Fruit fly (Drosophila melanogaster): ENCODE measurements around the gene svr.

Gene svr

DNA sequence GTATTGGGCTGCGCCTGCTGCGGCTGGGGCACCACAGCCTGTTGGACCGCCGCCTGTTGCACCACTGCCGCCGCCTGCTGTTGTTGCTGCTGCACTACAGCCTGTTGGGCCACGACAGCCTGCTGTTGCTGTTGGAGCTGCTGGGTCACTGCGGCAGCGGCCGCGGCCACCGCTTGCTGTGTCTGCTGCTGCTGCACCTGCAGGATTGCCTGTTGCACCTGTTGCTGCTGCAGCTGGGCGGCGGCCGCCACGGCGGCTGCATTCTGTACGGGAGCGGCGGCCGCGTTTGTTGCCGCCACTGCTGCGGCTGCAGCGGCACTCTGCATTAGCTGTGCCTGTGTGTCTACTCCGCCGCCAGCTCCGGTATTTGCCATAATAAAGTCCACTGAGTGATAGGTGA lies 22.6 kb downstream of the svr start:
- TF ChIP-seq CG12768 (GFP tag; optimal IDR thresholded peaks at IDR 0.05) (no peak), cnc (optimal IDR thresholded peaks at IDR 0.05) (no peak), CG33017 (tag; optimal IDR thresholded peaks at IDR 0.05) (no peak), Hr96 (GFP tag; optimal IDR thresholded peaks at IDR 0.05) (no peak), kay (GFP tag; ENCODE audit: borderline replicate concordance) (no peak), toe (GFP tag; optimal IDR thresholded peaks at IDR 0.05) (no peak), CG14711 (tag; optimal IDR thresholded peaks at IDR 0.05) (no peak), CG11617 (GFP tag; optimal IDR thresholded peaks at IDR 0.05) (no peak), ovo (GFP tag; optimal IDR thresholded peaks at IDR 0.05) (no peak), tj (GFP tag; optimal IDR thresholded peaks at IDR 0.05) (no peak), Crg-1 (GFP tag; optimal IDR thresholded peaks at IDR 0.05) (no peak), Mnt (GFP tag; optimal IDR thresholded peaks at IDR 0.05) (no peak)

DNA sequence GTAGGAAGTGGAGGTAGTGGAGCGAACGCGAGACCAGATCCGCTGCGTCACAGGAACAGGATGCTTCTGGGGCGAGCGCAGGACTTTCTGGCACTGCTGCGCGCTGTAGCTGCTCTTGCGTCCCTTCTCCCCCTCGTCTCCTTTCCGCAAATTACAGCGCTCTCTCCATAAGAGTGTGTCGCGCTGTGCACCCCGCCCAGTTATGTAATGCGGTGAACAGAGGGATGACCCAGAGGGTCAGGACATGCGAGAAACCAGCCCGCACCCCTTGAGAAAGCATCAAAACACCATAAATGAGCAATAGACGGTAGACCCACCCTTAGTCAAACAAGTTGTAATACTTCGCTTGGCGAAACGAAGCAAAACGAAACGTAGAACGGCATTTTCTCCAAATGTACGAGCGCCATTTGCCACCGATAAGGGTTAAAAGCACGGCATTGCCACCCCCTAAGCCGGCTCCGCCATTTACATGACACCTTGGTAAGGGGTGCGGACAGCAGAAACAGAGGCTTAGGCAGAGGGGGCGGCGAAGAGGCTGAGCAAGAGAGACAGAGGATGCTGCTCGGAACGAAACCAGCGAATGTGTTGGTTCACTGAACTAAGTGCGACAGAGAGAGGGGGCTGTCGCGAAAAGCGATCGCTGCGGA lies 24.1 kb downstream of the svr start:
- TF ChIP-seq CG5204 (GFP tag; optimal IDR thresholded peaks at IDR 0.05) (no peak), tj (GFP tag; optimal IDR thresholded peaks at IDR 0.05) (no peak), bab1 (GFP tag; optimal IDR thresholded peaks at IDR 0.05) (no peak), CG7045 (GFP tag; optimal IDR thresholded peaks at IDR 0.05) (no peak)

DNA sequence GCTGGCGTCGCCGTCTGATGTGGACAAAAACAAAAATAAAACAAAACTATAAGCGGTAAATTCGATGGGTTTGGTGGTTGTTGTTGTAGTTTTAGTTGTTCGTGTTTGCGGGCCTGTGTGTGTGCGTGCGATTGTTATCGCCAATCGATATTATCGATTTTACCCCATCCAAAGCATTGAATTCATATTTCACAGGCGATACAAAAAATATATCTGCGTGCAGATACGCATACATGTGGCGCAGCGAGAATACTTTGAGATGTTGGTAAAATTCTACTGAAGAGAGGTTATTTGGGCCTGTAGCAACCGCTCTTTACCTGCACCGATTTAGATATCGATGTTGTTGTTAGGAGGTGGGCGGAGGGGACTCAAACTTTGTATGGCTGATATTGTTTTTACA lies 25.4 kb downstream of the svr start:
- TF ChIP-seq Hr96 (GFP tag; optimal IDR thresholded peaks at IDR 0.05) (no peak), kay (GFP tag; ENCODE audit: borderline replicate concordance) (no peak), CG14711 (tag; optimal IDR thresholded peaks at IDR 0.05) (no peak), Crg-1 (GFP tag; optimal IDR thresholded peaks at IDR 0.05) (no peak), Mnt (GFP tag; optimal IDR thresholded peaks at IDR 0.05) (no peak), CG12768 (GFP tag; optimal IDR thresholded peaks at IDR 0.05) (no peak), CG33017 (tag; optimal IDR thresholded peaks at IDR 0.05) (no peak), Clk (GFP tag; optimal IDR thresholded peaks at IDR 0.05) (no peak), CG1620 (GFP tag; optimal IDR thresholded peaks at IDR 0.05) (no peak), ovo (GFP tag; optimal IDR thresholded peaks at IDR 0.05) (no peak), cnc (optimal IDR thresholded peaks at IDR 0.05) (no peak), toe (GFP tag; optimal IDR thresholded peaks at IDR 0.05) (no peak), bab1 (GFP tag; optimal IDR thresholded peaks at IDR 0.05) (no peak), CG11617 (GFP tag; optimal IDR thresholded peaks at IDR 0.05) (no peak)

DNA sequence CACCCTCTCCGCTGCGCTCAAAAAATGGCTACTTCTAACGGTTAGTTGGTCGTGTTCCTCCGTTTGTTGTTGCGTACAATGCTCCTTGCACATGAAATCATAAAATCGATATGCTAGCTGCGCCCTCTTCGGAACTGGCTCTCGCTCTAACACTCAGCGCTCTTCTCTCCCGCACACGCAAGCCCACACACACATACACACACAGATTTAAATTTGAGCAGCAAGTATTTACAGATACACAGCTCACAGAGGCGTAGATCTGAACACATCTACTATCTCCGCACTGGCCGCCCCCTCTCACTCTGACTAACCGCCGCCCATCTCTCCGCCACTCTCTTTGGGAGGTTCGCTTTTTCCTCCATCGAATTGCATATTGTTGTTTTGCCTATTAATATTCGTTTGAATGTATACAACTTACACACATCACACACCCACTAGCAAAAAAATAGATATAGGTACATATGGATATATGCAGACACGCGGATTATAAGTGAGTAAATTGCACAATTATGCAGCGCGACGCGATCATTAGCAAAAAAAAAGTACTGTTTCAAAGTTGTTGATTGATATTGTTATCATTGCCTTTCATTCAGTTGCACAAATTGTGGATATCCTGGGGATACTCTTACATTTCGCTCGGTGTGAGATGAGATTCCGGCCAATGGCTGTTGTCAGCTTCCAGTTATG lies 26.3 kb downstream of the svr start:
- TF ChIP-seq cic (GFP tag; optimal IDR thresholded peaks at IDR 0.05) (peak; percentile 76), pad (GFP tag; optimal IDR thresholded peaks at IDR 0.05) (peak; percentile 78), CG7045 (GFP tag; optimal IDR thresholded peaks at IDR 0.05) (peak; percentile 79), CG1620 (GFP tag; optimal IDR thresholded peaks at IDR 0.05) (peak; percentile 93), toe (GFP tag; optimal IDR thresholded peaks at IDR 0.05) (peak; percentile 83), ovo (GFP tag; optimal IDR thresholded peaks at IDR 0.05) (peak; percentile 83), kay (GFP tag; ENCODE audit: borderline replicate concordance) (peak; percentile 88), CG12768 (GFP tag; optimal IDR thresholded peaks at IDR 0.05) (peak; percentile 81), Clk (GFP tag; optimal IDR thresholded peaks at IDR 0.05) (peak; percentile 48), tj (GFP tag; optimal IDR thresholded peaks at IDR 0.05) (peak; percentile 69), CG14711 (tag; optimal IDR thresholded peaks at IDR 0.05) (peak; percentile 84), Crg-1 (GFP tag; optimal IDR thresholded peaks at IDR 0.05) (peak; percentile 61), CG33017 (tag; optimal IDR thresholded peaks at IDR 0.05) (peak; percentile 83), Hr96 (GFP tag; optimal IDR thresholded peaks at IDR 0.05) (peak; percentile 95), CG7101 (tag; optimal IDR thresholded peaks at IDR 0.05) (peak; percentile 92), CG11617 (GFP tag; optimal IDR thresholded peaks at IDR 0.05) (peak; percentile 74), CG5204 (GFP tag; optimal IDR thresholded peaks at IDR 0.05) (peak; percentile 90), bab1 (GFP tag; optimal IDR thresholded peaks at IDR 0.05) (peak; percentile 81), Mnt (GFP tag; optimal IDR thresholded peaks at IDR 0.05) (peak; percentile 90), cnc (optimal IDR thresholded peaks at IDR 0.05) (no peak)

DNA sequence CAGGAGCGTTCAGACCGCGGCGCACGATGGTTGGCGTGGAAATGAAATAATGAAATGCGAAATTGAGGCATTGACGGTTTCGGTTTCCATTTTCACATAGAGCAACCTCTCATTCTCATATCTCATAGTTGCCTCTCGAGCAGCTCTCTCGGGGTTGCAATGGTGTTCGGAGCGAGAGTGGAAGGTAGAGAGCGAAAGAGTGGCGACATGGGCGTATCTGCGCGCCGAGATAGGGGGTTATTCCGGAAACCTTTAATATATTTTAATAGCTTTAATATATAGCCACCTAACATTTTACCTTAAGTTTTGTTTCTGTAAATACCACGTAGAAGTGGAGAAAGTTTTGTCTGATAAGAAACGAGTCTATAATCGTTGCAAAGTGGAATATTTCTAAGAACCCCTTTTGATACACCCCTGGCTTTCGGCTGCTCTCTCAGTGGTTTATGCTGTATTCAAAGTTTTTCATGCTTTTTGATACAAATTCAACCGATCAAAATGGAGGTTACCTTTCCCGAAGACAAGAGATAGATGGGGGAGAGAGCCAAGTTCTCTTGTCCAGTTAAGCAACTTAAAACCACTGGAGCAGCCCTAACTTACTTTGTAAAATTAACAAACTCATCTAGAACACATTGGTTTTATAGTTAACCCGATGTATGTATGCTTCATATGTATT lies 27.1 kb downstream of the svr start, which contains the start of gene elav:
Gene elav, minus strand, starts transcription at position 48 of the 673 bp plus-strand sequence.
- peak; percentile 98 for TF ChIP-seq CG7101 (tag; optimal IDR thresholded peaks at IDR 0.05)
- TF ChIP-seq CG33017 (tag; optimal IDR thresholded peaks at IDR 0.05) = peak; percentile 95
- peak; percentile 99 for TF ChIP-seq bab1 (GFP tag; optimal IDR thresholded peaks at IDR 0.05)
- peak; percentile 94 for TF ChIP-seq toe (GFP tag; optimal IDR thresholded peaks at IDR 0.05)
- TF ChIP-seq ovo (GFP tag; optimal IDR thresholded peaks at IDR 0.05) = peak; percentile 96
- peak; percentile 98 for TF ChIP-seq CG11617 (GFP tag; optimal IDR thresholded peaks at IDR 0.05)
- peak; percentile 83 for TF ChIP-seq Clk (GFP tag; optimal IDR thresholded peaks at IDR 0.05)
- no peak for TF ChIP-seq cnc (optimal IDR thresholded peaks at IDR 0.05)
- peak; percentile 95 for TF ChIP-seq Mnt (GFP tag; optimal IDR thresholded peaks at IDR 0.05)
- peak; percentile 78 for TF ChIP-seq cic (GFP tag; optimal IDR thresholded peaks at IDR 0.05)
- TF ChIP-seq tj (GFP tag; optimal IDR thresholded peaks at IDR 0.05) = peak; percentile 93
- TF ChIP-seq Crg-1 (GFP tag; optimal IDR thresholded peaks at IDR 0.05) = peak; percentile 97
- TF ChIP-seq Hr96 (GFP tag; optimal IDR thresholded peaks at IDR 0.05) = peak; percentile 99
- TF ChIP-seq CG14711 (tag; optimal IDR thresholded peaks at IDR 0.05) = peak; percentile 94
- peak; percentile 96 for TF ChIP-seq CG5204 (GFP tag; optimal IDR thresholded peaks at IDR 0.05)
- peak; percentile 92 for TF ChIP-seq pad (GFP tag; optimal IDR thresholded peaks at IDR 0.05)
- TF ChIP-seq CG7045 (GFP tag; optimal IDR thresholded peaks at IDR 0.05) = peak; percentile 96
- peak; percentile 97 for TF ChIP-seq CG12768 (GFP tag; optimal IDR thresholded peaks at IDR 0.05)
- TF ChIP-seq kay (GFP tag; ENCODE audit: borderline replicate concordance) = peak; percentile 56
- peak; percentile 98 for TF ChIP-seq CG1620 (GFP tag; optimal IDR thresholded peaks at IDR 0.05)
